Fruit fly (Drosophila melanogaster) S2 (cell line): Measurements from ENCODE around the gene CG6574.

ENCODE experiments used
- CG8478 ChIP-seq: fragments of >200 bp; optimal IDR thresholded peaks from 2 replicates; lab custom pipeline; 2018
- CTCF ChIP-seq, 2 experiments: fragments of >200 bp; optimal IDR thresholded peaks; 2 replicates each; lab custom pipeline; 2018

DNA sequence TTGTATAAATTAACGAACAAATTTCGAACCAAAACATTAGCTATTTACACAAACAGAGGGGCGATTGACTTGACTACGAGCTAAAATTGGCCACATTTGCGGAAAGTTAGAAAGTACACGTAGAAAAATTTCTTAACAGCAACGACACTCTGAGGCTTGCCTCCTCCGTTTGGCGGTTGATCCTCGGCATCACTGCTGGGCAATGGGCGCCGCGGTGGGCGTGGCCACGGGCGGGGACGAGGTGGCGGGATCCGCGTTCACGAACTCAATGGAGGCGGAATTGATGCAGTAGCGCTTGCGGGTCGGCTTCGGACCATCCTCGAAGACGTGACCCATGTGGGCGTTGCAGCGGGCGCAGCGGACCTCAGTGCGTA, 645 bp upstream of the CG6574 start:
- TF ChIP-seq CTCF (optimal IDR thresholded peaks at IDR 0.05; lab: Kevin White, UChicago) (no peak), CG8478 (lab: Kevin White, UChicago) (no peak)
